Fruit fly (Drosophila melanogaster): Measurements from ENCODE around the gene spartin.

Gene spartin

DNA sequence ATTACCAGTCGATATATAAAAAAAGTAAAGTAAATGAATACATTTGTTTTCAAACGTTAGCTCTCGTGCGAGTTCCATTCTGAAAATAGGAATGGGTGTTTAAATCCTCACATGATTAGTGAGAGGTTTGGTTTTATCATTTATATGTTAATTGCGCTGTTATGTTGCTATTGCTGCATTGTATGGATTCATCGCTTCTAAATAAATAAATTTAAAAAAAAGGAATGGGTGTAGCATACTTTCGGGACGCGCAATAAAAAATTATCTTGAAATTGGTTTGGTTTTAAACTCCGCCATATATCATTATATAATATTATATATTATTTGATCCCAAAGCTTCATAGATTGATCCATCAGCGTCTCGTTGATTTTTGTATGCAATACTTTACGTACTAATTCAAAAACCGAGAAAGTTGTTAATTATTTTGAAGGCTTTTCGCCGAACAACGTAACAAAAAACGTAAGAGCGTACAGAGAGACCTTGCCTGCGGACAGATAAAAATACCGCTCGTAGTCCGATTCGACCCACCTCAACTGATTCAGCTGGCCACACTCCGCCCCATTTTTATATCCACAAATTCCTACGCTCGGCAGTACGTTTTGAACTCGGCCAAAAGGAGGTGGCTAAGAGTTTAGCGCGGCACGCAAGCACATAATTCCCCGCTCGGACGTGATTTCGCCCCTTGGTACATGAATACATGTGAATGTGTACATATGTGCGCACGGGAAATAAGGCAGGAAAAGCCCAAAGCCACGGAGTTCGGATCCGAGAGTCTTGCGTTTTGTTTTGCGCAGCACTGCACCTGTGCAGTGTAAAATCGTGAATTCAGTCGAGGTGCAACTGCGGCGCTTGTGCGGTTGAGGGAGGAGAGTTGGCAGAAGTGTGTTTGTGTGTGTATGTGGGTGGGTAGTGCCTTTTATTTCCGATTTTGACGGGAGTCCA is 4.7 kb downstream of the spartin start, which contains the start of gene smash (continued):
- TF ChIP-seq CG6813 (GFP tag; optimal IDR thresholded peaks at IDR 0.05) (peak; percentile 29), gem (tag; optimal IDR thresholded peaks at IDR 0.05) (no peak), CG15479 (GFP tag; optimal IDR thresholded peaks at IDR 0.05) (peak; percentile 52), Nf-YA (GFP tag; IDR thresholded peaks at IDR 0.05) (no peak; the same call in 1 of the 2 replicates), CG17802 (tag; optimal IDR thresholded peaks at IDR 0.05) (no peak), ato (GFP tag; IDR thresholded peaks at IDR 0.05; ENCODE audit: partially characterized antibody) (peak; percentile 34; the same call in 1 of the 2 replicates), Scr (GFP tag; IDR thresholded peaks at IDR 0.05; ENCODE audit: partially characterized antibody) (peak; percentile 50; the same call in 1 of the 2 replicates), p53 (GFP tag; optimal IDR thresholded peaks at IDR 0.05) (no peak), mirr (GFP tag; optimal IDR thresholded peaks at IDR 0.05) (peak; percentile 17), phol (tag; optimal IDR thresholded peaks at IDR 0.05) (peak; percentile 38), rib (GFP tag; IDR thresholded peaks at IDR 0.05) (peak; percentile 59; the same call in 1 of the 2 replicates), CG11696 (GFP tag; IDR thresholded peaks at IDR 0.05) (0 out of 2 replicates have a peak, but pooled peaks have one; percentile 33), Hmr (GFP tag; optimal IDR thresholded peaks at IDR 0.05) (peak; percentile 78), CG12391 (tag; optimal IDR thresholded peaks at IDR 0.05) (peak; percentile 4), CG14965 (GFP tag; optimal IDR thresholded peaks at IDR 0.05; ENCODE audit: borderline replicate concordance) (peak; percentile 24), Hr51 (GFP tag; optimal IDR thresholded peaks at IDR 0.05) (peak in 1 of 2 experiments; percentile 47), CG34422 (GFP tag; IDR thresholded peaks at IDR 0.05) (peak; percentile 80; the same call in 1 of the 3 replicates), NfI (GFP tag; optimal IDR thresholded peaks at IDR 0.05) (peak; percentile 10), chm (GFP tag; IDR thresholded peaks at IDR 0.05) (peak; percentile 87), pzg (GFP tag; optimal IDR thresholded peaks at IDR 0.05) (peak; percentile 90), ap (GFP tag; IDR thresholded peaks at IDR 0.05) (no peak), nom (GFP tag; optimal IDR thresholded peaks at IDR 0.05) (peak; percentile 73), CG14050 (GFP tag; IDR thresholded peaks at IDR 0.05) (peak; percentile 41; the same call in 2 of the 3 replicates), CG8290 (GFP tag; optimal IDR thresholded peaks at IDR 0.05) (peak; percentile 92), CG8290 (tag; optimal IDR thresholded peaks at IDR 0.05) (peak; percentile 54 to 94), nau (GFP tag; optimal IDR thresholded peaks at IDR 0.05) (peak; percentile 46), pho (GFP tag; optimal IDR thresholded peaks at IDR 0.05) (no peak), Hey (tag; optimal IDR thresholded peaks at IDR 0.05) (no peak), CG7786 (GFP tag; optimal IDR thresholded peaks at IDR 0.05) (peak; percentile 9), PHDP (tag; optimal IDR thresholded peaks at IDR 0.05) (peak; percentile 23), CG42726 (GFP tag; IDR thresholded peaks at IDR 0.05; ENCODE audit: partially characterized antibody) (peak; percentile 88), Spps (tag; optimal IDR thresholded peaks at IDR 0.05) (no peak), CHES-1-like (GFP tag; optimal IDR thresholded peaks at IDR 0.05) (peak; percentile 62), CG6854 (GFP tag; optimal IDR thresholded peaks at IDR 0.05) (peak; percentile 45), CG31224 (GFP tag; IDR thresholded peaks at IDR 0.05) (peak; percentile 27; the same call in 1 of the 2 replicates), eyg (GFP tag; optimal IDR thresholded peaks at IDR 0.05) (peak; percentile 71), corto (GFP tag; optimal IDR thresholded peaks at IDR 0.05) (peak; percentile 3), Kr (GFP tag; optimal IDR thresholded peaks at IDR 0.05) (no peak), pfk (GFP tag; optimal IDR thresholded peaks at IDR 0.05) (no peak), CG11093 (GFP tag; IDR thresholded peaks at IDR 0.05) (no peak), Awh (GFP tag; IDR thresholded peaks at IDR 0.05) (0 out of 2 replicates have a peak, but pooled peaks have one; percentile 11), Mad (GFP tag; optimal IDR thresholded peaks at IDR 0.05) (peak; percentile 54), Jarid2 (GFP tag; optimal IDR thresholded peaks at IDR 0.05) (peak; percentile 100), HLH3B (GFP tag; IDR thresholded peaks at IDR 0.05) (peak; percentile 63; the same call in 1 of the 2 replicates), Fer1 (GFP tag; optimal IDR thresholded peaks at IDR 0.05) (peak; percentile 73), CG14441 (GFP tag; IDR thresholded peaks at IDR 0.05) (peak; percentile 41; the same call in 1 of the 2 replicates), tap (tag; optimal IDR thresholded peaks at IDR 0.05) (peak; percentile 38)

Measured in whole organism, embryonic.